Fruit fly (Drosophila melanogaster) Kc167 (cell line): ENCODE measurements around the gene N.

Source experiments
- Myc ChIP-seq: fragments of >200 bp; optimal IDR thresholded peaks from 2 replicates; lab custom pipeline; 2017; ENCODE audit warnings: missing external identifiers
- Sin3A ChIP-seq: fragments of >200 bp; optimal IDR thresholded peaks from 2 replicates; lab custom pipeline; 2018; ENCODE audit warnings: missing external identifiers
- h ChIP-seq: fragments of >200 bp; optimal IDR thresholded peaks from 3 replicates; lab custom pipeline; 2018; ENCODE audit warnings: missing external identifiers
- insv ChIP-seq: fragments of >200 bp; optimal IDR thresholded peaks from 3 replicates; lab custom pipeline; 2018; ENCODE audit warnings: missing external identifiers
- psq ChIP-seq: fragments of >200 bp; optimal IDR thresholded peaks from 2 replicates; lab custom pipeline; 2017; ENCODE audit warnings: missing external identifiers
- ttk ChIP-seq: sonication (Bioruptor generic); optimal IDR thresholded peaks from 2 replicates; lab custom pipeline; 2017; ENCODE audit warnings: missing external identifiers

dm6 chrX:3140809-3141208 is 6.1 kb downstream of the N start:
- TF ChIP-seq psq (lab: Kevin White, UChicago), result no peak
- no peak for TF ChIP-seq Myc (lab: Kevin White, UChicago)
- no peak for TF ChIP-seq h
- no peak for TF ChIP-seq ttk (lab: Kevin White, UChicago)
- TF ChIP-seq Sin3A, result no peak
- no peak for TF ChIP-seq insv
